Worm (Caenorhabditis elegans) whole organism, midembryonic: ENCODE results near the gene oac-32.

ENCODE experiments used
- T22C8.4 ChIP-seq: fragments of 200-800 bp; sonication (Bioruptor generic); IDR thresholded peaks from 2 replicates; pipeline ENCODE4 v1.3.6; 2022; ENCODE audit warnings: missing genetic modification characterization, missing compliant biosample characterization
- cog-1 ChIP-seq: sonication (generic microtip); optimal IDR thresholded peaks from 2 replicates; lab custom pipeline; 2016; ENCODE audit warnings: missing genetic modification characterization, missing compliant biosample characterization
- flt-1 ChIP-seq: fragments of 200-800 bp; sonication (Bioruptor generic); IDR thresholded peaks from 2 replicates; pipeline ENCODE4 v1.3.6; 2022; ENCODE audit warnings: missing genetic modification characterization, missing compliant biosample characterization
- klf-2 ChIP-seq: fragments of 200-800 bp; sonication (Bioruptor generic); conservative IDR thresholded peaks from 2 replicates; pipeline ENCODE4 v1.3.6; 2022; ENCODE audit warnings: missing genetic modification reagents, missing genetic modification characterization, missing compliant biosample characterization
- med-1 ChIP-seq: sonication (generic microtip); optimal IDR thresholded peaks from 2 replicates; lab custom pipeline; 2017; ENCODE audit warnings: missing genetic modification characterization, mild to moderate bottlenecking, missing compliant biosample characterization, antibody characterized with exemption, missing genetic modification reagents; ENCODE audit not compliant: insufficient read depth
- ref-1 ChIP-seq: fragments of 200-800 bp; sonication (Bioruptor generic); conservative IDR thresholded peaks from 2 replicates; pipeline ENCODE4 v1.3.6; 2022; ENCODE audit warnings: missing genetic modification reagents, missing genetic modification characterization, missing compliant biosample characterization
- tab-1 ChIP-seq: fragments of 200-800 bp; sonication (Bioruptor generic); IDR thresholded peaks from 2 replicates; pipeline ENCODE4 v1.3.6; 2022; ENCODE audit warnings: missing genetic modification characterization, missing compliant biosample characterization
- ztf-23 ChIP-seq: fragments of 200-800 bp; sonication (Bioruptor generic); IDR thresholded peaks from 2 replicates; pipeline ENCODE4 v1.3.6; 2022; ENCODE audit warnings: missing genetic modification reagents, missing genetic modification characterization, missing compliant biosample characterization
- ztf-29 ChIP-seq: fragments of 200-800 bp; sonication (Bioruptor generic); IDR thresholded peaks from 2 replicates; pipeline ENCODE4 v1.3.6; 2022; ENCODE audit warnings: missing genetic modification reagents, missing genetic modification characterization, missing compliant biosample characterization

DNA sequence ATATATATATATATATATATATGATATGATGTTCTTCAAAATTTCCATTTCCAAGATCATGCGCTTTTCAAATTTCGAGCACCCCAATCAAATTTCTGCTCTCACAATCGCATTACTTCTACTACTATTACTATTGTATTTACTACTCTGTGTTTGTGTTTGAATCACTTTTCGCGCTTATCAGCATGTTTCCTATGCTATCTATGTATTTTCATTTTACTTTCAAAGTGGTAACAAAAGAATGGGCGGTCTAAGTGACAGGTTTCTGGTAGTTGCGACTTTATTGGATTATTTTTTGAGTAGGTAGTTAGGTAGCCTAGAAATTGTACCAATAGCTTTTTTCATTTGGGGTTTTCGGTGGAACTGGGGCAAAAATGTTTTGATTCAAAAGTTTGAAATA lies 12.5 kb upstream of the oac-32 start:
- TF ChIP-seq cog-1 (no peak), ztf-29 (GFP tag; lab: Robert Waterston, UW) (no peak), klf-2 (GFP tag; lab: Robert Waterston, UW) (no peak), flt-1 (GFP tag; lab: Robert Waterston, UW) (no peak), med-1 (GFP tag; lab: Kevin White, UChicago) (no peak), tab-1 (GFP tag; lab: Robert Waterston, UW) (no peak), ztf-23 (GFP tag; lab: Robert Waterston, UW) (no peak), T22C8.4 (GFP tag; lab: Robert Waterston, UW) (no peak), ref-1 (GFP tag; lab: Robert Waterston, UW) (no peak)
